Worm (Caenorhabditis elegans) whole organism, dauer: ENCODE results near the gene F53C3.11.

ENCODE experiments used
- unc-62 ChIP-seq: sonication (generic microtip); optimal IDR thresholded peaks from 2 replicates; lab custom pipeline; 2017; ENCODE audit warnings: missing biosample characterization, missing genetic modification reagents, missing genetic modification characterization

The F53C3.11 gene

ce11 chrII:3893911-3894310 is 12.6 kb downstream of the F53C3.11 start:
- no peak for TF ChIP-seq unc-62

DNA sequence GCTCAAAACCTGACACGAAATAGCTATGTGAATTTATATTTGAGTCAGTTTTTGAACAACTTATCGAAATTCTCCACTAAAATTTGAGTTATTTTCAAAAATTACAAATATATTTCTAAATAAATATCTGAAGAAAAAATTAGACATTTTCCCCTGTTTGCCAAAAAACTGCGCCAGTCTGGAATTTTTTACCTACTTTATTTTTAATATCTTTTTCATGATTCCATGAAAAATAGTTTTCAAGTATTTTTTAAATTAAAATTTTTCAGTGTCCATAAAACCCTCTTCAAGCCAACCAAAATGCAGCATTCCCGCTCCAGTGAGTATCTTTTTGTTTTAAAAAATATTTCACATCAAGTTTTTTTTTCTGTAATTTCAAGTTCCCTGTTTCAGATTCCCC is 15.4 kb downstream of the F53C3.11 start, which contains the start of gene F53C3.8:
F53C3.8 (plus strand) TSS at position 301 of the 400 bp plus-strand sequence.
- no peak for TF ChIP-seq unc-62

DNA sequence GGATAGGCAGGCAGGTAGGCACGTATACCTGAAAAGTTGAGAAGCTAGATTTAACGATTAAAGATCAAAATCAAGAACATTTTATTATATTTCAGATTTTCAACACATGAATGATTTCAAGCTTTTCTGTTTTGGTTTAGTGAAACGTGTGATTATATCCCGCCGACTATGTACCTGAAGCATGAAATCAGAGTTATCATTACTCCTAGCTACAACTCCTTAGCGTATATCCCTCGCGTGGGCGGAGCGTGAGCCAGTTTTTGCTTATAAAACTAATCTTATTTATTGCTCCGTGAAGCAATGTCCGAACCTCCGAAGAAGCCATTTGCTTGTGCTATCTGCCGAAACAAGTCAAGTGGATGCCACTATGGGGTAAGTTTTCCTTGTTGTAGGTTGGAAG is 26.6 kb downstream of the F53C3.11 start, which contains the start of gene nhr-166:
nhr-166 (plus strand) TSS at position 301 of the 400 bp plus-strand sequence.
- no peak for TF ChIP-seq unc-62

- TF ChIP-seq unc-62, result no peak
Measured at ce11 chrII:3878330-3878729, 28.2 kb downstream of the F53C3.11 start, which contains the start of gene srh-250. srh-250 (plus strand) TSS chrII:3878630.

ce11 chrII:3877874-3878273 is 28.6 kb downstream of the F53C3.11 start, which contains the start of gene sdz-7:
sdz-7 (minus strand) TSS chrII:3877974.
- no peak for TF ChIP-seq unc-62

ce11 chrII:3877127-3877526 is 29.4 kb downstream of the F53C3.11 start, which contains the start of gene nep-3:
nep-3 (minus strand) TSS chrII:3877227.
- no peak for TF ChIP-seq unc-62

- no peak for TF ChIP-seq unc-62
Measured at ce11 chrII:3869601-3870000, 36.9 kb downstream of the F53C3.11 start, which contains the start of gene oac-10. oac-10 (plus strand) TSS chrII:3869901.

DNA sequence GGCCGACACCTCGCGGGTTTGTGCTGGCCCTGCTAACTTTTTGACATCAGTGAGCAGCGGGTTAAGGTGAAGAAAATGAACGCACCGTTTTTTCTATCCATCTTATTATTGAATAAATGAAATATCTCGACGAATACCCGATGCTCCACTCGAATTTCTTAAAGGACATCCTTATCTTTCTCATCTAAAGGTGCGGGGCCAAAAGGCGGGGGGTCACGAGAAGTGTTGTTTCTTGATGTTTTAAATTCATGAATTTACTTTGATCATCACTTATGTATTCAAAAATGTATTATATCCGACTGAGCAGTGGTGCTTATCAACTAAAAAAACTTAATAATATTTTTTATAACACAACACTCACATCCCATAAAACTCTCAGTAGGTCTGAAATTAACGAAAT is 41.9 kb downstream of the F53C3.11 start, which contains the start of gene nhr-261:
nhr-261 (minus strand) TSS at position 101 of the 400 bp plus-strand sequence.
- TF ChIP-seq unc-62, result no peak

DNA sequence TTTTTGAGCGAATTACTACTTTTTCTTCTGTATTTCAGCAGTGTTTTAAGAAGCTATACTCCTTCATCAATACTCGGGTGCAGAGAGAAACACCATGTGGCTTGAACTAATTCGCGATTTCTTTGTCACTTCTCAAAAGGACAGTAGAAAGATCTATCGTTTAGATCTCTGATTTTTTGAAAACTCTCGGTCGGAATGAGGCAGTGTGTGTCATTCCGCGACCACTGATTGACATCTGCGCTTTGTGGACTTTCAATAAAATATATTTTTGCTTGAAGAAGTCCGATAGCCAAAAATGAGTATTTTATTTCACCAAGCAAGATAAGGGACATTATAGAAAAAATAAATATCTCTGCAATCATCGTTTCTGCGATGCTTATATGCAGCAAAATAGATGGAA is 44.5 kb downstream of the F53C3.11 start:
- TF ChIP-seq unc-62, result no peak

DNA sequence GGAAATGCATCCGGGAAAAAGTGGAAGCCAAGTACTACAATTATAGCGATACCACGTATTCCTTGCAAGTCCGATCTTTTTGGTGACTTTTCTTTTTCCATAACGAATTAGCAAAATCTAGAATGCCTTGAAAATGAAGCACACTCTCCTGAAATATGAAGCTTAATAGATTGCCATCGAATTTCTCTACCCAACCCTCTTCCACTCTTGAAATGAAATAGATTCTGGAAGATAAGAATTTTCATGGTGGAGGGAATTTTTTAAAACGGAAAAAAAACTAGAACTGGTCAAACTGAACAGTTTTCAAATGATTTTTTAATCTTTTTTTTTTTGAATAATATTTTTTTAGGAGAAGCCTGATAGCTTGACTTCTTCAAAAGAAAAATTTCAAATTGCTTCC is 45.7 kb downstream of the F53C3.11 start, which contains the start of gene oac-11:
oac-11 (minus strand) TSS at position 101 of the 400 bp plus-strand sequence.
- TF ChIP-seq unc-62, result no peak
